Worm (Caenorhabditis elegans) whole organism, early embryonic: ENCODE measurements around the gene col-110.

Experiments
- B0310.2 ChIP-seq: sonication (generic microtip); optimal IDR thresholded peaks from 2 replicates; lab custom pipeline; 2016; ENCODE audit warnings: mild to moderate bottlenecking, missing genetic modification characterization, missing compliant biosample characterization
- F13C5.2 ChIP-seq: sonication (generic microtip); optimal IDR thresholded peaks from 2 replicates; lab custom pipeline; 2017; ENCODE audit warnings: mild to moderate bottlenecking, missing genetic modification characterization, inconsistent platforms, missing compliant biosample characterization
- aly-1 ChIP-seq: sonication (generic microtip); optimal IDR thresholded peaks from 2 replicates; lab custom pipeline; 2016; ENCODE audit warnings: missing genetic modification characterization, missing compliant biosample characterization
- ama-1 ChIP-seq: fragments of 150-350 bp; optimal IDR thresholded peaks from 2 replicates; lab custom pipeline; 2014
- ets-7 ChIP-seq: sonication (generic microtip); optimal IDR thresholded peaks from 2 replicates; lab custom pipeline; 2016; ENCODE audit warnings: missing genotype, missing genetic modification characterization, missing compliant biosample characterization
- flt-1 ChIP-seq: fragments of 200-800 bp; sonication (Bioruptor generic); IDR thresholded peaks from 2 replicates; pipeline ENCODE4 v1.3.6; 2022; ENCODE audit warnings: missing genetic modification characterization, missing compliant biosample characterization
- hmbx-1 ChIP-seq: sonication (generic microtip); optimal IDR thresholded peaks from 2 replicates; lab custom pipeline; 2016; ENCODE audit warnings: mild to moderate bottlenecking, missing genetic modification characterization, missing compliant biosample characterization
- hnd-1 ChIP-seq: sonication (generic microtip); optimal IDR thresholded peaks from 2 replicates; lab custom pipeline; 2016; ENCODE audit warnings: missing genetic modification characterization, missing compliant biosample characterization
- pes-1 ChIP-seq: fragments of 200-800 bp; sonication (Bioruptor generic); IDR thresholded peaks from 2 replicates; pipeline ENCODE4 v1.3.6; 2022; ENCODE audit warnings: missing genetic modification reagents, missing genetic modification characterization, missing compliant biosample characterization
- scrt-1 ChIP-seq: fragments of 200-800 bp; sonication (Bioruptor generic); IDR thresholded peaks from 2 replicates; pipeline ENCODE4 v1.3.6; 2022; ENCODE audit warnings: missing genetic modification characterization, missing compliant biosample characterization
- sea-1 ChIP-seq: fragments of 200-800 bp; sonication (Bioruptor generic); conservative IDR thresholded peaks from 2 replicates; pipeline ENCODE4 v1.3.6; 2022; ENCODE audit warnings: missing genetic modification characterization, missing compliant biosample characterization
- tbx-11 ChIP-seq: fragments of 200-800 bp; sonication (Bioruptor generic); IDR thresholded peaks from 2 replicates; pipeline ENCODE4 v1.3.6; 2022; ENCODE audit warnings: missing genetic modification characterization, missing compliant biosample characterization
- tbx-37 ChIP-seq: fragments of 200-800 bp; sonication (Bioruptor generic); conservative IDR thresholded peaks from 2 replicates; pipeline ENCODE4 v1.3.6; 2022; ENCODE audit warnings: missing genetic modification reagents, missing genetic modification characterization, missing compliant biosample characterization
- tra-4 ChIP-seq: sonication (generic microtip); optimal IDR thresholded peaks from 2 replicates; lab custom pipeline; 2017; ENCODE audit warnings: missing genetic modification characterization, missing compliant biosample characterization

DNA sequence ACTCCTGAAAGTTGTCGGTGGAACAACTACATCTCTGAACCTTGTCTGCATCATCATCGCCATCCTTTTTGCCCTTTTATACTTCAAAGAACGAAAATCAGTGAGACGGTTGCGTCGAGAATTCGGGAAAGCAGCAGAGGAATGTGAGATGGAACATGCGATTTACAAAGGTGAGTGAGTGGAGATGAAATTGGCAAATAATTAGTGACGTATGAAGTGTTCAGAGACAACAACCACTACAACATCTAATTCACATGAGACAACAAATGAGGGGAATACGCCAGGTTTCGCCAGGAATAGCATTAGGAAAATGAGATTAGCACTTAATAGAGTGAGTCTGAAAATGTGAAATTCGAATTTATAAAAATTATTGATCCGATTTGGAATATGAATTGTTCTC lies 44.9 kb downstream of the col-110 start:
- TF ChIP-seq ama-1 (lab: Kevin White, UChicago) (no peak), hmbx-1 (no peak), tbx-11 (GFP tag; lab: Robert Waterston, UW) (no peak), hnd-1 (tag; lab: Kevin White, UChicago) (no peak), tra-4 (tag; lab: Kevin White, UChicago) (no peak), flt-1 (GFP tag; lab: Robert Waterston, UW) (no peak), F13C5.2 (tag; lab: Kevin White, UChicago) (no peak), aly-1 (tag; lab: Kevin White, UChicago) (no peak), sea-1 (no peak), tbx-37 (GFP tag; lab: Robert Waterston, UW) (no peak), B0310.2 (tag; lab: Kevin White, UChicago) (no peak), ets-7 (tag; lab: Kevin White, UChicago) (no peak), pes-1 (GFP tag; lab: Robert Waterston, UW) (no peak), scrt-1 (GFP tag; lab: Robert Waterston, UW) (no peak)
